Fruit fly (Drosophila melanogaster): Measurements from ENCODE around the gene tap.

tap gene

DNA sequence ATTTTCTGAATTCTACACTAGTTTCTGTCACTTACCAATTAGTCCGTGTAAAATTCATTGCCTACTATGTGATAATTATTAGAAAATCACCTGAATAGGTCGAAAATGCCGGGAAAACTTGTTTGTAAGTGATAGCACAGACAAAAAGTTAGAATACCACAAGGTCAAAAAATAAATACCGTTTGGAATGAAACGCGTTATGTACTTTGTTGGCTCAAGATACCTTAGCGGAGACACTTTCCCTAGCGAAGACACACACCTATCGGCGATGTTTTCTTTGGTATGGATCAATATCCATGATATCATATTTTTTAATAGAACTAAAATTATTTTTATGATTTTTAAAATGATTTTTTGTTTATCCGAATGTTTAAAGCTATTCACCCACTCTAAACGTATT, 20.4 kb upstream of the tap start, which contains the start of gene CG6479 (continued):
- TF ChIP-seq sima (GFP tag; optimal IDR thresholded peaks at IDR 0.05) (no peak), CG17912 (GFP tag; optimal IDR thresholded peaks at IDR 0.05) (no peak), corto (GFP tag; optimal IDR thresholded peaks at IDR 0.05) (no peak), dmrt99B (tag; optimal IDR thresholded peaks at IDR 0.05) (no peak), esg (GFP tag; conservative IDR thresholded peaks at IDR 0.05) (no peak), trem (tag; optimal IDR thresholded peaks at IDR 0.05) (peak; percentile 65), lmd (GFP tag; IDR thresholded peaks at IDR 0.05) (no peak), CG6175 (GFP tag; IDR thresholded peaks at IDR 0.05) (no peak), Rfx (GFP tag; IDR thresholded peaks at IDR 0.05) (no peak), CG34224 (GFP tag; IDR thresholded peaks at IDR 0.05; ENCODE audit: partially characterized antibody) (no peak), BEAF-32 (GFP tag; optimal IDR thresholded peaks at IDR 0.05) (peak; percentile 73), Max (GFP tag; optimal IDR thresholded peaks at IDR 0.05) (no peak), Dp (GFP tag; optimal IDR thresholded peaks at IDR 0.05) (peak; percentile 49), CG12744 (GFP tag; optimal IDR thresholded peaks at IDR 0.05) (no peak), CG18619 (GFP tag; optimal IDR thresholded peaks at IDR 0.05) (no peak), shn (GFP tag; optimal IDR thresholded peaks at IDR 0.05) (no peak), tna (GFP tag; IDR thresholded peaks at IDR 0.05; ENCODE audit: partially characterized antibody) (no peak), Med (GFP tag) (peak; percentile 30), da (GFP tag; optimal IDR thresholded peaks at IDR 0.05) (no peak), ewg (GFP tag; optimal IDR thresholded peaks at IDR 0.05) (no peak), CG17361 (GFP tag; IDR thresholded peaks at IDR 0.05) (no peak), chm (GFP tag; IDR thresholded peaks at IDR 0.05) (no peak), CG1233 (GFP tag; optimal IDR thresholded peaks at IDR 0.05) (no peak), CG18011 (GFP tag; optimal IDR thresholded peaks at IDR 0.05) (no peak), zen (tag; optimal IDR thresholded peaks at IDR 0.05) (peak; percentile 13), Spps (tag; optimal IDR thresholded peaks at IDR 0.05) (no peak), phol (tag; optimal IDR thresholded peaks at IDR 0.05) (peak; percentile 49), pb (GFP tag; optimal IDR thresholded peaks at IDR 0.05) (no peak), CG2120 (GFP tag; optimal IDR thresholded peaks at IDR 0.05) (no peak), CG34376 (GFP tag; optimal IDR thresholded peaks at IDR 0.05) (no peak), danr (GFP tag; IDR thresholded peaks at IDR 0.05) (no peak), CG18764 (GFP tag; optimal IDR thresholded peaks at IDR 0.05) (no peak), CG4617 (GFP tag; optimal IDR thresholded peaks at IDR 0.05; ENCODE audit: borderline replicate concordance) (peak; percentile 0), CG2712 (tag; optimal IDR thresholded peaks at IDR 0.05) (peak; percentile 24), pzg (GFP tag; optimal IDR thresholded peaks at IDR 0.05) (peak; percentile 74), E2f2 (GFP tag; IDR thresholded peaks at IDR 0.05) (peak; percentile 51), CG3726 (GFP tag; IDR thresholded peaks at IDR 0.05) (no peak), slbo (GFP tag; IDR thresholded peaks at IDR 0.05) (no peak), CG14710 (tag; optimal IDR thresholded peaks at IDR 0.05) (peak; percentile 47), CG7271 (tag; optimal IDR thresholded peaks at IDR 0.05) (no peak), z (GFP tag; IDR thresholded peaks at IDR 0.05) (no peak), CG6854 (GFP tag; optimal IDR thresholded peaks at IDR 0.05) (no peak), CG13624 (GFP tag; optimal IDR thresholded peaks at IDR 0.05) (no peak), Fer3 (tag; optimal IDR thresholded peaks at IDR 0.05) (no peak), CG31224 (GFP tag; IDR thresholded peaks at IDR 0.05) (no peak), Myb (GFP tag; optimal IDR thresholded peaks at IDR 0.05) (peak; percentile 4), CG10274 (GFP tag; optimal IDR thresholded peaks at IDR 0.05) (no peak), Nf-YC (tag; optimal IDR thresholded peaks at IDR 0.05) (no peak), seq (GFP tag; IDR thresholded peaks at IDR 0.05) (no peak), prd (optimal IDR thresholded peaks at IDR 0.05) (no peak), prd (GFP tag; IDR thresholded peaks at IDR 0.05) (no peak), CG43689 (GFP tag; IDR thresholded peaks at IDR 0.05) (no peak)
